Worm (Caenorhabditis elegans) whole organism, midembryonic: ENCODE measurements around the gene mig-5.

Experiments
- T22C8.4 ChIP-seq: fragments of 200-800 bp; sonication (Bioruptor generic); IDR thresholded peaks from 2 replicates; pipeline ENCODE4 v1.3.6; 2022; ENCODE audit warnings: missing genetic modification characterization, missing compliant biosample characterization
- cog-1 ChIP-seq: sonication (generic microtip); optimal IDR thresholded peaks from 2 replicates; lab custom pipeline; 2016; ENCODE audit warnings: missing genetic modification characterization, missing compliant biosample characterization
- flt-1 ChIP-seq: fragments of 200-800 bp; sonication (Bioruptor generic); IDR thresholded peaks from 2 replicates; pipeline ENCODE4 v1.3.6; 2022; ENCODE audit warnings: missing genetic modification characterization, missing compliant biosample characterization
- tab-1 ChIP-seq: fragments of 200-800 bp; sonication (Bioruptor generic); IDR thresholded peaks from 2 replicates; pipeline ENCODE4 v1.3.6; 2022; ENCODE audit warnings: missing genetic modification characterization, missing compliant biosample characterization
- ztf-29 ChIP-seq: fragments of 200-800 bp; sonication (Bioruptor generic); IDR thresholded peaks from 2 replicates; pipeline ENCODE4 v1.3.6; 2022; ENCODE audit warnings: missing genetic modification reagents, missing genetic modification characterization, missing compliant biosample characterization

ce11 chrII:8232489-8232888 is 47.7 kb upstream of the mig-5 start, which contains the start of gene M110.7:
- TF ChIP-seq flt-1 (no peak), cog-1 (tag; lab: Kevin White, UChicago) (no peak), T22C8.4 (GFP tag; lab: Robert Waterston, UW) (no peak), tab-1 (no peak), ztf-29 (GFP tag; lab: Robert Waterston, UW) (no peak)
